Worm (Caenorhabditis elegans): ENCODE measurements around the gene cey-1.

cey-1 gene

DNA sequence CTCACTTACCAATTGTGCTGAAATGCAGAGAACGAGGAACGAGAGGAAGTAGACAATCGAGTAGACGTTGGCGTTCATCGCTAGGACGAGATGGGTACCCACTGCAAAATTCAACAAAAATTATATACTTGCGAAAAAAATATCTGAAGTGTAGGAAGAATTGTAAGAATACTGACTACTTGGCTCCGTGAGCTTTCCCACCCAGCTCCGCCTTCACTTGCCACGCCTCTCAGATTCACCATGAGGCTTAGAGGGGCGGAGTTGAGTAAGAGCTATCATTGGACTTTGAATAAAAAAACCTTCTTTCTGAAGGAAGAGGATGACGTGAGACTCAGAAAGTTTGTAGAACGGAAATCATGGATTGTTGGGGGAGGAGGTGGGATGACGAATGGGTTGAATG, 10.7 kb downstream of the cey-1 start, which contains the start of gene nlp-18:
Gene nlp-18, minus strand, starts transcription at position 101 of the 400 bp plus-strand sequence.
- TF ChIP-seq dve-1 (tag; optimal IDR thresholded peaks at IDR 0.05): no peak
- TF ChIP-seq sox-4 (tag; optimal IDR thresholded peaks at IDR 0.05): no peak
- no peak for TF ChIP-seq ceh-45 (GFP tag; IDR thresholded peaks at IDR 0.05)
- no peak for TF ChIP-seq dmd-4 (tag; optimal IDR thresholded peaks at IDR 0.05; ENCODE audit: borderline replicate concordance)
- TF ChIP-seq pros-1 (tag; optimal IDR thresholded peaks at IDR 0.05): no peak
- TF ChIP-seq fax-1 (tag; optimal IDR thresholded peaks at IDR 0.05): no peak
- TF ChIP-seq ceh-48 (tag; optimal IDR thresholded peaks at IDR 0.05): no peak
- no peak for TF ChIP-seq nhr-232 (tag; optimal IDR thresholded peaks at IDR 0.05)
- no peak for TF ChIP-seq unc-86 (tag; optimal IDR thresholded peaks at IDR 0.05)
- no peak for TF ChIP-seq lin-11 (tag; optimal IDR thresholded peaks at IDR 0.05)
- no peak for TF ChIP-seq ceh-19 (GFP tag; optimal IDR thresholded peaks at IDR 0.05)
- no peak for TF ChIP-seq ama-1 (optimal IDR thresholded peaks at IDR 0.05)
- TF ChIP-seq ceh-6 (GFP tag; optimal IDR thresholded peaks at IDR 0.05): no peak
- TF ChIP-seq ref-2 (tag; optimal IDR thresholded peaks at IDR 0.05): no peak
- TF ChIP-seq K09A11.1 (tag; optimal IDR thresholded peaks at IDR 0.05; ENCODE audit: insufficient read depth): no peak
- no peak for TF ChIP-seq Y22D7AL.16 (tag; optimal IDR thresholded peaks at IDR 0.05)

DNA sequence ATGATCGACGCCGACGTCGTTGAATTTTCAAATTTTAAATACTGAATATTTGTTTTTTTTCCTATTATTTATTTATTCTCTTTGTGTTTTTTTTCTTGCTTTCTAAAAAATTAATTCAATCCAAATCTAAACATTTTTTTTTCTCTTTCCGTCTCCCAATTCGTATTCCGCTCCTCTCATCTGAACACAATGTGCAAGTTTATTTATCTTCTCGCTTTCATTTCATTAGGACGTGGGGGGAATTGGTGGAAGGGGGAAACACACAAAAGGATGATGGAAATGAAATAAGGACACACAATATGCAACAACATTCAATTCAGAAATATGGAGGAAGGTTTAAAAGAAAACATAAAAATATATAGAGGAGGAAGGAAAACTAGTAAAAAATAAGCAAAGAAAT, 13.2 kb downstream of the cey-1 start:
- TF ChIP-seq unc-42 (tag; optimal IDR thresholded peaks at IDR 0.05) (peak; percentile 48), F13H6.1 (tag; optimal IDR thresholded peaks at IDR 0.05) (no peak)

DNA sequence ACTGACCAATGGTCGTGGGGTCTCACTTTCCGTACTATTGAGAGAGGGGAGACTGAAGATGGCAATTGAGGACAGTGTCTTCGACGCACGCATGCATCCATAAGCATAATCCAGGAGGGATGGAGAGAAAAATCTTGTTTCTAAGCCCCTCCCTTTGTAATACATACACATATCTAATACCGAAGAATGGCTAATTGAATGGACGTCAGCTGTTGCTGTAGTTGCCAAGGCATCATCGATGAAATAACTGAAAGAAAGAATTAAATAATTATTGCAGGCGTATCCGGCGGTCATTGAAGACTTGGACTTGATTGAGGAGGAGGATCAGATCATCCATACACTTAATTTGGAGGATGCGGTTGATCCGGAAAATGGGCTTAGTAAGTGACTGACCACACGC, 15.4 kb downstream of the cey-1 start, which contains the start of gene F33A8.7:
Gene F33A8.7, minus strand, starts transcription at position 101 of the 400 bp plus-strand sequence.
- peak; percentile 42 for TF ChIP-seq ceh-31 (tag; optimal IDR thresholded peaks at IDR 0.05)
- no peak for TF ChIP-seq sox-4 (tag; optimal IDR thresholded peaks at IDR 0.05)

DNA sequence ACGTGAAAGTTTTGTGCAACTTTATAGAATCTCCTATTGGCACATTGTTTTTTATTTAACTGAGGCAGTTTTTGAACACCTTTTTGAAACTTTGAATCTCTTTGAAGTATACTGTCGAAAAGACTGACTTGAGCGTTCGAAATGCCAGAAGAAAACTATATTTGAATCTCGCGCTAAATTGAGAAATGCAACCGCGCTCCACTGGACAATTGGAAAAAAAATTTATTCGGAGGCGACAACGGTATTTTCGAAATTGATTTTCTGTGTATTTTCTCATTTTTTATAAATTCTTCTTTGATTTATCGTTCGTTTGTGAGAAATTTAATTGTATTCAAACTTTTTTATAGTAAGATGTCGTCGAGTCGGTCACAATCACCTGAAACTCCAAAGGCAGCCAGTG, 19.0 kb downstream of the cey-1 start, which contains the start of gene let-858:
Gene let-858, plus strand, starts transcription at position 348 of the 400 bp plus-strand sequence.
- TF ChIP-seq ahr-1 (tag; optimal IDR thresholded peaks at IDR 0.05): no peak
- TF ChIP-seq C38D4.7 (GFP tag; optimal IDR thresholded peaks at IDR 0.05): no peak
- TF ChIP-seq fax-1 (tag; optimal IDR thresholded peaks at IDR 0.05): no peak
- no peak for TF ChIP-seq Y22D7AL.16 (tag; optimal IDR thresholded peaks at IDR 0.05)
- no peak for TF ChIP-seq ceh-14 (tag; optimal IDR thresholded peaks at IDR 0.05)
- TF ChIP-seq C08G9.2 (tag; optimal IDR thresholded peaks at IDR 0.05): no peak
- TF ChIP-seq K09A11.1 (tag; optimal IDR thresholded peaks at IDR 0.05; ENCODE audit: insufficient read depth): no peak
- TF ChIP-seq sdc-2 (tag; optimal IDR thresholded peaks at IDR 0.05): no peak
- no peak for TF ChIP-seq ets-4 (tag; optimal IDR thresholded peaks at IDR 0.05)
- TF ChIP-seq pat-9 (tag; optimal IDR thresholded peaks at IDR 0.05): no peak
- TF ChIP-seq unc-42 (tag; optimal IDR thresholded peaks at IDR 0.05): peak; percentile 19
- no peak for TF ChIP-seq odd-2 (tag; optimal IDR thresholded peaks at IDR 0.05)
- no peak for TF ChIP-seq unc-3 (GFP tag; conservative IDR thresholded peaks at IDR 0.05)
- TF ChIP-seq unc-3 (tag; optimal IDR thresholded peaks at IDR 0.05): no peak
- TF ChIP-seq F13H6.1 (tag; optimal IDR thresholded peaks at IDR 0.05): no peak
- TF ChIP-seq syd-9 (tag; optimal IDR thresholded peaks at IDR 0.05): no peak
- TF ChIP-seq ama-1 (optimal IDR thresholded peaks at IDR 0.05): no peak
- peak; percentile 13 for TF ChIP-seq ref-2 (tag; optimal IDR thresholded peaks at IDR 0.05)

DNA sequence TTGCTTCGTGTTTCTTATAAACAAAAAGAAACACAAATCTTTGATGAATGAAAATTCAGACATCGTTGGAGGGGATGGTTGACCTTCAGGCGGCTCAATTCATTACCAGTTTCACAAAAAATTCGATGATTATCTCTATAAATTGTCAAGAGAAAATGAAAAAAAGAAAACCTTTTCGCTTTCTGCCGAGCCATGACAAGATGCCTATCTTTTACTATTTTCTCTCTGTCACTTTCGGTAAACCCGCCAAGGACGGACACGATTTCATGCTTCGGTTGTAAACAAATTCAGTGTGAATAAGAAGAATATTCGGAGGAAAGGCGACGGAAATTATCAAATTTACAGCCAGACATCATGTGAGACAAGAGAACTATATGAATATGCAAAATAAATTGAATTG, 20.3 kb downstream of the cey-1 start:
- no peak for TF ChIP-seq ceh-6 (GFP tag; optimal IDR thresholded peaks at IDR 0.05)
- no peak for TF ChIP-seq unc-42 (tag; optimal IDR thresholded peaks at IDR 0.05)
- TF ChIP-seq nhr-232 (tag; optimal IDR thresholded peaks at IDR 0.05): no peak
- no peak for TF ChIP-seq ahr-1 (tag; optimal IDR thresholded peaks at IDR 0.05)
- no peak for TF ChIP-seq npax-4 (tag; optimal IDR thresholded peaks at IDR 0.05)
- TF ChIP-seq ceh-24 (tag; optimal IDR thresholded peaks at IDR 0.05): no peak
- TF ChIP-seq pha-4 (tag; optimal IDR thresholded peaks at IDR 0.05): no peak
- no peak for TF ChIP-seq dve-1 (tag; optimal IDR thresholded peaks at IDR 0.05)
- TF ChIP-seq hlh-6 (tag; optimal IDR thresholded peaks at IDR 0.05): no peak

All from whole organism, late embryonic.